Worm (Caenorhabditis elegans) whole organism, L1 larva: ENCODE data around the gene grl-25.

ENCODE experiments used
- ama-1 ChIP-seq: fragments of 150-350 bp; optimal IDR thresholded peaks from 2 replicates; lab custom pipeline; 2014
- ceh-82 ChIP-seq, 3 experiments: fragments of 150-350 bp in 1 of 3; sonication (generic microtip) in 2 of 3; optimal IDR thresholded peaks; 2 replicates each; lab custom pipeline; 2014 to 2017; ENCODE audit warnings: missing biosample characterization in 3 of 3, missing genetic modification characterization in 3 of 3
- efl-3 ChIP-seq: fragments of 200-800 bp; sonication (Bioruptor generic); optimal IDR thresholded peaks from 2 replicates; lab custom pipeline; 2018; ENCODE audit warnings: mild to moderate bottlenecking, missing genetic modification characterization, missing compliant biosample characterization
- fos-1 ChIP-seq: fragments of 150-350 bp; optimal IDR thresholded peaks from 2 replicates; lab custom pipeline; 2014; ENCODE audit warnings: missing biosample characterization, missing genetic modification characterization
- lin-15B ChIP-seq: fragments of 150-350 bp; sonication (generic microtip); optimal IDR thresholded peaks from 3 replicates; lab custom pipeline; 2014; ENCODE audit warnings: missing biosample characterization, missing genetic modification characterization
- mep-1 ChIP-seq: fragments of 150-350 bp; optimal IDR thresholded peaks from 2 replicates; lab custom pipeline; 2014; ENCODE audit warnings: missing biosample characterization, missing genetic modification characterization
- nhr-237 ChIP-seq: fragments of 150-350 bp; optimal IDR thresholded peaks from 2 replicates; lab custom pipeline; 2014; ENCODE audit warnings: missing biosample characterization, missing genetic modification characterization
- nhr-71 ChIP-seq: sonication (generic microtip); optimal IDR thresholded peaks from 2 replicates; lab custom pipeline; 2016; ENCODE audit warnings: mild to moderate bottlenecking, missing genetic modification characterization, moderate library complexity, missing compliant biosample characterization
- snpc-4 ChIP-seq: fragments of 150-350 bp; optimal IDR thresholded peaks from 2 replicates; lab custom pipeline; 2014; ENCODE audit warnings: missing biosample characterization, missing genetic modification characterization
- unc-86 ChIP-seq: sonication (generic microtip); optimal IDR thresholded peaks from 2 replicates; lab custom pipeline; 2016; ENCODE audit warnings: missing genetic modification characterization, missing compliant biosample characterization

ce11 chrIII:8929723-8930122, 32.4 kb upstream of the grl-25 start, which contains the start of gene arrd-15:
- TF ChIP-seq ceh-82 (tag; optimal IDR thresholded peaks at IDR 0.05; lab: Kevin White, UChicago) = no peak
- no peak for TF ChIP-seq nhr-71 (tag; lab: Kevin White, UChicago)
- TF ChIP-seq snpc-4 (tag; lab: Kevin White, UChicago) = no peak
- no peak for TF ChIP-seq efl-3 (GFP tag; lab: Kevin White, UChicago)
- no peak for TF ChIP-seq lin-15B
- no peak for TF ChIP-seq mep-1 (tag; lab: Kevin White, UChicago)
- no peak for TF ChIP-seq fos-1 (tag; lab: Kevin White, UChicago)
- no peak for TF ChIP-seq unc-86 (tag; lab: Kevin White, UChicago)
- TF ChIP-seq ama-1 (lab: Kevin White, UChicago) = no peak
- TF ChIP-seq nhr-237 (tag; lab: Kevin White, UChicago) = no peak
